Worm (Caenorhabditis elegans) whole organism, L4/young adult: Measurements from ENCODE around the gene F17E9.3.

Experiments
- W03F9.2 ChIP-seq: fragments of 150-350 bp; optimal IDR thresholded peaks from 2 replicates; lab custom pipeline; 2014; ENCODE audit warnings: missing biosample characterization, missing genetic modification characterization
- dao-5 ChIP-seq: sonication (generic microtip); optimal IDR thresholded peaks from 2 replicates; lab custom pipeline; 2016; ENCODE audit warnings: missing genotype, missing genetic modification characterization, moderate library complexity, missing compliant biosample characterization

ce11 chrIV:8380266-8380850 lies 25.7 kb downstream of the F17E9.3 start:
- no peak for TF ChIP-seq W03F9.2 (tag; lab: Kevin White, UChicago)
- no peak for TF ChIP-seq dao-5 (tag; lab: Kevin White, UChicago)
